Worm (Caenorhabditis elegans) whole organism, L4 larva: ENCODE measurements around the gene F01D5.7.

Experiments used
- F10B5.3 ChIP-seq: sonication (generic microtip); optimal IDR thresholded peaks from 2 replicates; lab custom pipeline; 2016; ENCODE audit warnings: mild to moderate bottlenecking, missing genetic modification characterization, missing compliant biosample characterization
- F49E8.2 ChIP-seq: sonication (generic microtip); optimal IDR thresholded peaks from 2 replicates; lab custom pipeline; 2016; ENCODE audit warnings: missing compliant biosample characterization, mild to moderate bottlenecking, missing genetic modification characterization, borderline replicate concordance
- T26A8.4 ChIP-seq: fragments of 200-800 bp; sonication (Bioruptor generic); IDR thresholded peaks from 2 replicates; pipeline ENCODE4 v1.3.6; 2022; ENCODE audit warnings: missing genetic modification characterization, missing compliant biosample characterization
- Y48G9A.11 ChIP-seq: fragments of 200-800 bp; sonication (Bioruptor generic); IDR thresholded peaks from 2 replicates; pipeline ENCODE4 v1.3.6; 2022; ENCODE audit warnings: missing genetic modification reagents, missing genetic modification characterization, missing compliant biosample characterization
- ZK337.2 ChIP-seq: fragments of 200-800 bp; sonication (Bioruptor generic); IDR thresholded peaks from 2 replicates; pipeline ENCODE4 v1.3.6; 2022; ENCODE audit warnings: missing genetic modification reagents, missing genetic modification characterization, missing compliant biosample characterization
- ZK546.5 ChIP-seq, 2 experiments: sonication (generic microtip); optimal IDR thresholded peaks; 2 replicates each; lab custom pipeline; 2017; ENCODE audit warnings: missing biosample characterization in 2 of 2, missing genetic modification characterization in 2 of 2
- aly-2 ChIP-seq: sonication (generic microtip); optimal IDR thresholded peaks from 2 replicates; lab custom pipeline; 2018; ENCODE audit warnings: missing biosample characterization, missing genetic modification characterization
- attf-4 ChIP-seq: sonication (generic microtip); optimal IDR thresholded peaks from 3 replicates; lab custom pipeline; 2017; ENCODE audit warnings: missing biosample characterization, missing genetic modification characterization
- ceh-20 ChIP-seq: fragments of 200-800 bp; sonication (Bioruptor generic); IDR thresholded peaks from 2 replicates; pipeline ENCODE4 v1.3.6; 2022; ENCODE audit warnings: missing genetic modification reagents, missing genetic modification characterization, missing compliant biosample characterization
- ceh-62 ChIP-seq: sonication (generic microtip); optimal IDR thresholded peaks from 2 replicates; lab custom pipeline; 2017; ENCODE audit warnings: missing biosample characterization, missing genetic modification characterization
- ceh-82 ChIP-seq: sonication (generic microtip); optimal IDR thresholded peaks from 2 replicates; lab custom pipeline; 2017; ENCODE audit warnings: missing biosample characterization, missing genetic modification characterization
- ces-1 ChIP-seq: fragments of 150-350 bp; sonication (generic microtip); optimal IDR thresholded peaks from 4 replicates; lab custom pipeline; 2014; ENCODE audit warnings: missing biosample characterization, missing genetic modification reagents, missing genetic modification characterization
- ctbp-1 ChIP-seq: fragments of 200-800 bp; sonication (Bioruptor generic); IDR thresholded peaks from 2 replicates; pipeline ENCODE4 v1.3.6; 2022; ENCODE audit warnings: missing genetic modification reagents, missing genetic modification characterization, missing compliant biosample characterization
- daf-12 ChIP-seq: fragments of 150-350 bp; optimal IDR thresholded peaks from 2 replicates; lab custom pipeline; 2014; ENCODE audit warnings: missing biosample characterization, missing genetic modification reagents, missing genetic modification characterization
- daf-16 ChIP-seq, 3 experiments: sonication (generic microtip); optimal IDR thresholded peaks; 2 replicates each; lab custom pipeline; 2016 to 2017; ENCODE audit warnings: missing genetic modification characterization in 3 of 3, missing genetic modification reagents in 3 of 3, mild to moderate bottlenecking in 2 of 3, missing compliant biosample characterization in 2 of 3, missing biosample characterization in 1 of 3, moderate library complexity in 1 of 3
- daf-8 ChIP-seq: fragments of 200-800 bp; sonication (Bioruptor generic); IDR thresholded peaks from 2 replicates; pipeline ENCODE4 v1.3.6; 2022; ENCODE audit warnings: missing genetic modification characterization, missing compliant biosample characterization
- dmd-6 ChIP-seq: fragments of 200-800 bp; sonication (Bioruptor generic); IDR thresholded peaks from 2 replicates; pipeline ENCODE4 v1.3.6; 2022; ENCODE audit warnings: missing genetic modification reagents, missing genetic modification characterization, missing compliant biosample characterization
- dmd-8 ChIP-seq: fragments of 200-800 bp; sonication (Bioruptor generic); IDR thresholded peaks from 2 replicates; pipeline ENCODE4 v1.3.6; 2022; ENCODE audit warnings: missing genetic modification characterization, missing compliant biosample characterization
- dmd-9 ChIP-seq: fragments of 200-800 bp; sonication (Bioruptor generic); IDR thresholded peaks from 2 replicates; pipeline ENCODE4 v1.3.6; 2022; ENCODE audit warnings: missing genetic modification reagents, missing genetic modification characterization, missing compliant biosample characterization
- dve-1 ChIP-seq: sonication (generic microtip); optimal IDR thresholded peaks from 2 replicates; lab custom pipeline; 2017; ENCODE audit warnings: antibody characterized with exemption, mild to moderate bottlenecking, missing genetic modification characterization, missing compliant biosample characterization; ENCODE audit not compliant: insufficient read depth
- egl-27 ChIP-seq: sonication (generic microtip); optimal IDR thresholded peaks from 3 replicates; lab custom pipeline; 2017; ENCODE audit warnings: missing biosample characterization, missing genetic modification reagents, missing genetic modification characterization
- egl-43 ChIP-seq: fragments of 200-800 bp; sonication (Bioruptor generic); IDR thresholded peaks from 2 replicates; pipeline ENCODE4 v1.3.6; 2022; ENCODE audit warnings: missing genetic modification reagents, missing genetic modification characterization, missing compliant biosample characterization
- fkh-10 ChIP-seq: fragments of 150-350 bp; optimal IDR thresholded peaks from 2 replicates; lab custom pipeline; 2014; ENCODE audit warnings: missing biosample characterization, missing genetic modification reagents, missing genetic modification characterization
- fos-1 ChIP-seq: fragments of 150-350 bp; optimal IDR thresholded peaks from 2 replicates; lab custom pipeline; 2014; ENCODE audit warnings: missing biosample characterization, missing genetic modification characterization
- hmg-1.1 ChIP-seq: fragments of 200-800 bp; sonication (Bioruptor generic); IDR thresholded peaks from 2 replicates; pipeline ENCODE4 v1.3.6; 2022; ENCODE audit warnings: missing genetic modification reagents, missing genetic modification characterization, missing compliant biosample characterization
- lin-15B ChIP-seq: fragments of 150-350 bp; sonication (generic microtip); optimal IDR thresholded peaks from 3 replicates; lab custom pipeline; 2014; ENCODE audit warnings: missing biosample characterization, missing genetic modification characterization
- lin-38 ChIP-seq: fragments of 200-800 bp; sonication (Bioruptor generic); IDR thresholded peaks from 2 replicates; pipeline ENCODE4 v1.3.6; 2022; ENCODE audit warnings: missing genetic modification reagents, missing genetic modification characterization, missing compliant biosample characterization
- lin-39 ChIP-seq: fragments of 150-350 bp; optimal IDR thresholded peaks from 2 replicates; lab custom pipeline; 2014; ENCODE audit warnings: missing biosample characterization, missing genetic modification reagents, missing genetic modification characterization
- lir-3 ChIP-seq: sonication (generic microtip); optimal IDR thresholded peaks from 2 replicates; lab custom pipeline; 2016; ENCODE audit warnings: mild to moderate bottlenecking, missing genetic modification characterization, missing compliant biosample characterization
- madf-9 ChIP-seq: fragments of 200-800 bp; sonication (Bioruptor generic); conservative IDR thresholded peaks from 2 replicates; pipeline ENCODE4 v1.3.6; 2022; ENCODE audit warnings: missing genetic modification reagents, missing genetic modification characterization, missing compliant biosample characterization
- mdl-1 ChIP-seq, 2 experiments: fragments of 150-350 bp in 1 of 2; sonication (generic microtip) in 1 of 2; optimal IDR thresholded peaks; 2 replicates each; lab custom pipeline; 2014 to 2017; ENCODE audit warnings: missing biosample characterization in 2 of 2, missing genetic modification characterization in 2 of 2
- mdt-29 ChIP-seq: fragments of 200-800 bp; sonication (Bioruptor generic); IDR thresholded peaks from 2 replicates; pipeline ENCODE4 v1.3.6; 2022; ENCODE audit warnings: missing genetic modification reagents, missing genetic modification characterization, missing compliant biosample characterization
- mes-2 ChIP-seq: sonication (generic microtip); optimal IDR thresholded peaks from 2 replicates; lab custom pipeline; 2016; ENCODE audit warnings: missing genotype, mild to moderate bottlenecking, missing genetic modification characterization, missing compliant biosample characterization; ENCODE audit not compliant: poor library complexity, severe bottlenecking
- mxl-3 ChIP-seq: fragments of 200-800 bp; sonication (Bioruptor generic); optimal IDR thresholded peaks from 2 replicates; lab custom pipeline; 2018; ENCODE audit warnings: mild to moderate bottlenecking, missing genetic modification characterization, missing compliant biosample characterization
- nhr-102 ChIP-seq: sonication (generic microtip); optimal IDR thresholded peaks from 2 replicates; lab custom pipeline; 2016; ENCODE audit warnings: mild to moderate bottlenecking, missing genetic modification characterization, moderate library complexity, missing compliant biosample characterization
- nhr-237 ChIP-seq: sonication (generic microtip); optimal IDR thresholded peaks from 2 replicates; lab custom pipeline; 2017; ENCODE audit warnings: missing biosample characterization, missing genetic modification characterization
- nhr-28 ChIP-seq: fragments of 150-350 bp; optimal IDR thresholded peaks from 2 replicates; lab custom pipeline; 2014; ENCODE audit warnings: missing biosample characterization, missing genetic modification characterization
- nhr-41 ChIP-seq: fragments of 200-800 bp; sonication (Bioruptor generic); IDR thresholded peaks from 2 replicates; pipeline ENCODE4 v1.3.6; 2022; ENCODE audit warnings: missing genetic modification reagents, missing genetic modification characterization, missing compliant biosample characterization
- nhr-48 ChIP-seq: sonication (generic microtip); optimal IDR thresholded peaks from 2 replicates; lab custom pipeline; 2016; ENCODE audit warnings: mild to moderate bottlenecking, missing genetic modification characterization, missing compliant biosample characterization
- nhr-6 ChIP-seq: fragments of 150-350 bp; optimal IDR thresholded peaks from 2 replicates; lab custom pipeline; 2014; ENCODE audit warnings: missing biosample characterization, missing genetic modification characterization
- pqm-1 ChIP-seq: sonication (generic microtip); optimal IDR thresholded peaks from 2 replicates; lab custom pipeline; 2017; ENCODE audit warnings: missing biosample characterization, missing genetic modification characterization
- rbr-2 ChIP-seq: sonication (generic microtip); optimal IDR thresholded peaks from 2 replicates; lab custom pipeline; 2016; ENCODE audit warnings: missing genotype, missing genetic modification characterization, missing compliant biosample characterization
- sdz-12 ChIP-seq: fragments of 200-800 bp; sonication (Bioruptor generic); optimal IDR thresholded peaks from 2 replicates; lab custom pipeline; 2018; ENCODE audit warnings: mild to moderate bottlenecking, missing genetic modification characterization, missing compliant biosample characterization
- skn-1 ChIP-seq: fragments of 150-350 bp; optimal IDR thresholded peaks from 2 replicates; lab custom pipeline; 2014; ENCODE audit warnings: missing biosample characterization, missing genetic modification characterization
- spr-1 ChIP-seq: sonication (generic microtip); optimal IDR thresholded peaks from 2 replicates; lab custom pipeline; 2016; ENCODE audit warnings: mild to moderate bottlenecking, missing genetic modification characterization, missing compliant biosample characterization
- tra-1 ChIP-seq: fragments of 200-800 bp; sonication (Bioruptor generic); IDR thresholded peaks from 2 replicates; pipeline ENCODE4 v1.3.6; 2022; ENCODE audit warnings: missing genetic modification reagents, missing genetic modification characterization, missing compliant biosample characterization
- unc-130 ChIP-seq: sonication (generic microtip); optimal IDR thresholded peaks from 2 replicates; lab custom pipeline; 2016; ENCODE audit warnings: missing genetic modification reagents, missing genetic modification characterization, missing compliant biosample characterization
- unc-39 ChIP-seq: sonication (generic microtip); optimal IDR thresholded peaks from 2 replicates; lab custom pipeline; 2017; ENCODE audit warnings: missing biosample characterization, missing genetic modification characterization
- zip-11 ChIP-seq: fragments of 200-800 bp; sonication (Bioruptor generic); IDR thresholded peaks from 2 replicates; pipeline ENCODE4 v1.3.6; 2022; ENCODE audit warnings: missing genetic modification characterization, missing compliant biosample characterization
- ztf-11 ChIP-seq: fragments of 150-350 bp; optimal IDR thresholded peaks from 2 replicates; lab custom pipeline; 2014; ENCODE audit warnings: missing biosample characterization, missing genetic modification characterization

Gene F01D5.7

ce11 chrII:14040204-14040842 is 31.9 kb downstream of the F01D5.7 start (continued):
- no peak for TF ChIP-seq daf-12 (tag; lab: Kevin White, UChicago)
- TF ChIP-seq nhr-48 (tag; lab: Kevin White, UChicago), result peak; percentile 95
- 0 out of 2 replicates have a peak, but pooled peaks have one; percentile 40 for TF ChIP-seq daf-8 (GFP tag; lab: Robert Waterston, UW)
- TF ChIP-seq nhr-102 (tag; lab: Kevin White, UChicago), result peak; percentile 86
- no peak for TF ChIP-seq sdz-12
- TF ChIP-seq dve-1 (tag; lab: Kevin White, UChicago), result peak; percentile 92
- TF ChIP-seq ceh-62 (tag; lab: Kevin White, UChicago), result no peak
- TF ChIP-seq dmd-9 (GFP tag; lab: Robert Waterston, UW), result 0 out of 2 replicates have a peak, but pooled peaks have one; percentile 28
- peak; percentile 94 for TF ChIP-seq mxl-3
- no peak for TF ChIP-seq aly-2 (tag; lab: Kevin White, UChicago)
- no peak for TF ChIP-seq unc-39
- peak; percentile 95 for TF ChIP-seq nhr-28 (tag; lab: Kevin White, UChicago)
- no peak for TF ChIP-seq F49E8.2
- no peak for TF ChIP-seq nhr-41 (GFP tag; lab: Robert Waterston, UW)
- peak; percentile 64 for TF ChIP-seq lir-3 (tag; lab: Kevin White, UChicago)
- TF ChIP-seq fkh-10 (GFP tag; lab: Kevin White, UChicago), result peak; percentile 80
- peak; percentile 96 for TF ChIP-seq ctbp-1 (GFP tag; lab: Robert Waterston, UW)
- TF ChIP-seq madf-9 (GFP tag; lab: Robert Waterston, UW), result peak; percentile 5; the same call in 1 of the 2 replicates
- peak; percentile 96 for TF ChIP-seq tra-1
- TF ChIP-seq T26A8.4 (GFP tag; lab: Robert Waterston, UW), result peak; percentile 83
- no peak for TF ChIP-seq ZK546.5 (tag; optimal IDR thresholded peaks at IDR 0.05; lab: Kevin White, UChicago)
- TF ChIP-seq hmg-1.1 (GFP tag; lab: Robert Waterston, UW), result peak; percentile 96
- TF ChIP-seq ceh-20 (GFP tag; lab: Robert Waterston, UW), result peak; percentile 94
- TF ChIP-seq spr-1 (tag; lab: Kevin White, UChicago), result peak; percentile 87
- TF ChIP-seq lin-38 (GFP tag; lab: Robert Waterston, UW), result peak; percentile 75
- peak; percentile 66; the same call in 1 of the 2 replicates for TF ChIP-seq dmd-8
- TF ChIP-seq egl-43 (GFP tag; lab: Robert Waterston, UW), result peak; percentile 90
- peak; percentile 95 for TF ChIP-seq rbr-2
- peak; percentile 99 for TF ChIP-seq dmd-6 (GFP tag; lab: Robert Waterston, UW)
- no peak for TF ChIP-seq ceh-82 (tag; lab: Kevin White, UChicago)
- peak; percentile 65 for TF ChIP-seq fos-1 (tag; lab: Kevin White, UChicago)
- no peak for TF ChIP-seq ztf-11 (tag; lab: Kevin White, UChicago)
- no peak for TF ChIP-seq nhr-237 (tag; lab: Kevin White, UChicago)
- no peak for TF ChIP-seq skn-1 (tag; lab: Kevin White, UChicago)
- peak; percentile 8 for TF ChIP-seq F10B5.3 (tag; lab: Kevin White, UChicago)
- peak; percentile 56 for TF ChIP-seq mes-2 (tag; lab: Kevin White, UChicago)
- TF ChIP-seq nhr-6 (tag; lab: Kevin White, UChicago), result no peak
- TF ChIP-seq attf-4, result no peak
- TF ChIP-seq lin-15B (tag; lab: Kevin White, UChicago), result no peak
- TF ChIP-seq mdt-29 (GFP tag; lab: Robert Waterston, UW), result peak; percentile 70; the same call in 1 of the 2 replicates
- peak; percentile 78 to 92 for TF ChIP-seq daf-16 (GFP tag; optimal IDR thresholded peaks at IDR 0.05; lab: Kevin White, UChicago)
- peak; percentile 70 for TF ChIP-seq daf-16 (tag; optimal IDR thresholded peaks at IDR 0.05; lab: Kevin White, UChicago)
- TF ChIP-seq Y48G9A.11, result no peak
- TF ChIP-seq egl-27 (tag; lab: Kevin White, UChicago), result peak; percentile 46
- peak; percentile 96 to 99 for TF ChIP-seq mdl-1 (tag; optimal IDR thresholded peaks at IDR 0.05; lab: Kevin White, UChicago)
- no peak for TF ChIP-seq ZK337.2
- no peak for TF ChIP-seq unc-130 (GFP tag; lab: Kevin White, UChicago)
- peak; percentile 41 for TF ChIP-seq pqm-1 (tag; lab: Kevin White, UChicago)
- TF ChIP-seq lin-39, result peak; percentile 70
- TF ChIP-seq zip-11, result no peak
- no peak for TF ChIP-seq ces-1
